Fruit fly (Drosophila melanogaster) whole organism, embryonic: ENCODE results near the gene Apoltp.

ENCODE experiments used
- Ada2b ChIP-seq: fragments of 200-800 bp; sonication (Bioruptor generic); IDR thresholded peaks from 2 replicates; pipeline ENCODE4 v1.3.6; 2022; ENCODE audit warnings: missing biosample characterization, missing genetic modification characterization
- BEAF-32 ChIP-seq: fragments of 200-800 bp; sonication (Bioruptor generic); optimal IDR thresholded peaks from 3 replicates; lab custom pipeline; 2017; ENCODE audit warnings: missing biosample characterization, missing genetic modification characterization, mild to moderate bottlenecking, moderate library complexity, missing genetic modification reagents
- Bgb ChIP-seq: fragments of 200-800 bp; sonication (Bioruptor generic); IDR thresholded peaks from 2 replicates; pipeline ENCODE4 v1.3.6; 2022; ENCODE audit warnings: missing biosample characterization, missing genetic modification characterization; ENCODE audit not compliant: partially characterized antibody
- CG1024 ChIP-seq: fragments of 200-800 bp; sonication (Bioruptor generic); IDR thresholded peaks from 2 replicates; pipeline ENCODE4 v1.3.6; 2022; ENCODE audit warnings: missing biosample characterization, missing genetic modification characterization
- CG10274 ChIP-seq: fragments of 200-800 bp; sonication (Bioruptor generic); optimal IDR thresholded peaks from 3 replicates; lab custom pipeline; 2017; ENCODE audit warnings: missing biosample characterization, mild to moderate bottlenecking, missing genetic modification characterization
- CG10979 ChIP-seq: fragments of 200-800 bp; sonication (Bioruptor generic); optimal IDR thresholded peaks from 2 replicates; lab custom pipeline; 2018; ENCODE audit warnings: missing biosample characterization, mild to moderate bottlenecking, missing genetic modification characterization, moderate library complexity
- CG11560 ChIP-seq: fragments of 200-800 bp; sonication (Bioruptor generic); IDR thresholded peaks from 3 replicates; pipeline ENCODE4 v1.3.6; 2022; ENCODE audit warnings: missing biosample characterization, missing genetic modification characterization
- CG13123 ChIP-seq: fragments of 200-800 bp; sonication (Bioruptor generic); optimal IDR thresholded peaks from 2 replicates; lab custom pipeline; 2016; ENCODE audit warnings: missing biosample characterization, missing genetic modification characterization
- CG14014 ChIP-seq: fragments of 200-800 bp; sonication (Bioruptor generic); IDR thresholded peaks from 2 replicates; pipeline ENCODE4 v1.3.6; 2022; ENCODE audit warnings: missing biosample characterization, missing genetic modification characterization
- CG1529 ChIP-seq: fragments of 200-800 bp; sonication (Bioruptor generic); optimal IDR thresholded peaks from 3 replicates; lab custom pipeline; 2018; ENCODE audit warnings: missing biosample characterization, missing genetic modification characterization
- CG1647 ChIP-seq: fragments of 200-800 bp; sonication (Bioruptor generic); optimal IDR thresholded peaks from 3 replicates; lab custom pipeline; 2016; ENCODE audit warnings: missing biosample characterization, missing genetic modification characterization
- CG17359 ChIP-seq: fragments of 200-800 bp; sonication (Bioruptor generic); optimal IDR thresholded peaks from 3 replicates; lab custom pipeline; 2018; ENCODE audit warnings: missing biosample characterization, mild to moderate bottlenecking, missing genetic modification characterization, moderate library complexity
- CG17612 ChIP-seq: fragments of 200-800 bp; sonication (Bioruptor generic); IDR thresholded peaks from 2 replicates; pipeline ENCODE4 v1.3.6; 2022; ENCODE audit warnings: missing biosample characterization, missing genetic modification characterization
- CG1792 ChIP-seq: fragments of 200-800 bp; sonication (Bioruptor generic); optimal IDR thresholded peaks from 2 replicates; lab custom pipeline; 2016; ENCODE audit warnings: missing biosample characterization, missing genetic modification characterization
- CG18262 ChIP-seq: fragments of 200-800 bp; optimal IDR thresholded peaks from 3 replicates; lab custom pipeline; 2019; ENCODE audit warnings: missing biosample characterization, mild to moderate bottlenecking, missing genetic modification characterization, moderate library complexity
- CG18764 ChIP-seq: fragments of 200-800 bp; sonication (Bioruptor generic); optimal IDR thresholded peaks from 3 replicates; lab custom pipeline; 2016; ENCODE audit warnings: missing biosample characterization, missing genetic modification characterization
- CG2678 ChIP-seq: fragments of 200-800 bp; sonication (Bioruptor generic); optimal IDR thresholded peaks from 3 replicates; lab custom pipeline; 2019; ENCODE audit warnings: missing biosample characterization, mild to moderate bottlenecking, missing genetic modification characterization, moderate library complexity
- CG3281 ChIP-seq: fragments of 200-800 bp; sonication (Bioruptor generic); optimal IDR thresholded peaks from 3 replicates; lab custom pipeline; 2017; ENCODE audit warnings: missing biosample characterization, mild to moderate bottlenecking, missing genetic modification characterization
- CG6813 ChIP-seq: fragments of 200-800 bp; sonication (Bioruptor generic); optimal IDR thresholded peaks from 2 replicates; lab custom pipeline; 2017; ENCODE audit warnings: missing biosample characterization, missing genetic modification characterization, mild to moderate bottlenecking, moderate library complexity, missing genetic modification reagents
- CG6854 ChIP-seq: fragments of 200-800 bp; sonication (Bioruptor generic); optimal IDR thresholded peaks from 3 replicates; lab custom pipeline; 2017; ENCODE audit warnings: missing biosample characterization, mild to moderate bottlenecking, missing genetic modification characterization
- CG7357 ChIP-seq: fragments of 200-800 bp; sonication (Bioruptor generic); IDR thresholded peaks from 3 replicates; pipeline ENCODE4 v1.3.6; 2022; ENCODE audit warnings: missing biosample characterization, missing genetic modification characterization
- CG7556 ChIP-seq: fragments of 200-800 bp; sonication (Bioruptor generic); optimal IDR thresholded peaks from 2 replicates; lab custom pipeline; 2017; ENCODE audit warnings: missing biosample characterization, mild to moderate bottlenecking, missing genetic modification characterization
- CG7786 ChIP-seq: fragments of 200-800 bp; sonication (Bioruptor generic); optimal IDR thresholded peaks from 2 replicates; lab custom pipeline; 2016; ENCODE audit warnings: missing biosample characterization, missing genetic modification characterization
- CG7987 ChIP-seq: fragments of 200-800 bp; sonication (Bioruptor generic); optimal IDR thresholded peaks from 2 replicates; lab custom pipeline; 2018; ENCODE audit warnings: missing biosample characterization, mild to moderate bottlenecking, missing genetic modification characterization, moderate library complexity
- CG8765 ChIP-seq: fragments of 200-800 bp; sonication (Bioruptor generic); IDR thresholded peaks from 2 replicates; pipeline ENCODE4 v1.3.6; 2022; ENCODE audit warnings: missing biosample characterization, missing genetic modification characterization
- CG8924 ChIP-seq: fragments of 200-800 bp; optimal IDR thresholded peaks from 3 replicates; lab custom pipeline; 2019; ENCODE audit warnings: missing biosample characterization, mild to moderate bottlenecking, missing genetic modification characterization, moderate library complexity
- CHES-1-like ChIP-seq: fragments of 200-800 bp; sonication (Bioruptor generic); optimal IDR thresholded peaks from 2 replicates; lab custom pipeline; 2016; ENCODE audit warnings: missing biosample characterization, missing genetic modification characterization
- Dref ChIP-seq: fragments of 200-800 bp; sonication (Bioruptor generic); IDR thresholded peaks from 2 replicates; pipeline ENCODE4 v1.3.6; 2022; ENCODE audit warnings: missing biosample characterization, missing genetic modification characterization
- Fer1 ChIP-seq: fragments of 200-800 bp; sonication (Bioruptor generic); optimal IDR thresholded peaks from 2 replicates; lab custom pipeline; 2017; ENCODE audit warnings: missing biosample characterization, mild to moderate bottlenecking, missing genetic modification characterization
- Hr3 ChIP-seq: fragments of 200-800 bp; sonication (Bioruptor generic); optimal IDR thresholded peaks from 3 replicates; lab custom pipeline; 2016; ENCODE audit warnings: missing biosample characterization, missing genetic modification characterization
- Lim3 ChIP-seq: fragments of 200-800 bp; sonication (Bioruptor generic); IDR thresholded peaks from 2 replicates; pipeline ENCODE4 v1.3.6; 2022; ENCODE audit warnings: missing biosample characterization, missing genetic modification characterization
- Neu2 ChIP-seq: fragments of 200-800 bp; sonication (Bioruptor generic); optimal IDR thresholded peaks from 3 replicates; lab custom pipeline; 2016; ENCODE audit warnings: missing biosample characterization, missing genetic modification characterization, borderline replicate concordance
- NfI ChIP-seq: fragments of 200-800 bp; sonication (Bioruptor generic); optimal IDR thresholded peaks from 3 replicates; lab custom pipeline; 2018; ENCODE audit warnings: missing biosample characterization, mild to moderate bottlenecking, missing genetic modification characterization, moderate library complexity
- Six4 ChIP-seq: fragments of 200-800 bp; sonication (Bioruptor generic); optimal IDR thresholded peaks from 2 replicates; lab custom pipeline; 2016; ENCODE audit warnings: missing biosample characterization, missing genetic modification characterization
- Spps ChIP-seq: fragments of 200-800 bp; sonication (Bioruptor generic); optimal IDR thresholded peaks from 2 replicates; lab custom pipeline; 2018; ENCODE audit warnings: missing biosample characterization, mild to moderate bottlenecking, missing genetic modification characterization
- Sry-δ ChIP-seq: fragments of 200-800 bp; sonication (Bioruptor generic); optimal IDR thresholded peaks from 2 replicates; lab custom pipeline; 2016; ENCODE audit warnings: missing biosample characterization, missing genetic modification characterization
- Vsx1 ChIP-seq: fragments of 200-800 bp; sonication (Bioruptor generic); optimal IDR thresholded peaks from 2 replicates; lab custom pipeline; 2017; ENCODE audit warnings: missing biosample characterization, mild to moderate bottlenecking, missing genetic modification characterization, missing genetic modification reagents
- ara ChIP-seq: fragments of 200-800 bp; sonication (Bioruptor generic); IDR thresholded peaks from 2 replicates; pipeline ENCODE4 v1.3.6; 2022; ENCODE audit warnings: missing biosample characterization, missing genetic modification characterization
- da ChIP-seq: fragments of 200-800 bp; sonication (Bioruptor generic); optimal IDR thresholded peaks from 2 replicates; lab custom pipeline; 2016; ENCODE audit warnings: missing biosample characterization, missing genetic modification characterization
- danr ChIP-seq: fragments of 200-800 bp; sonication (Bioruptor generic); IDR thresholded peaks from 2 replicates; pipeline ENCODE4 v1.3.6; 2022; ENCODE audit warnings: missing biosample characterization, missing genetic modification characterization
- hb ChIP-seq: fragments of 200-800 bp; sonication (Bioruptor generic); IDR thresholded peaks from 3 replicates; pipeline ENCODE4 v1.3.6; 2022; ENCODE audit warnings: missing biosample characterization, missing genetic modification characterization; ENCODE audit not compliant: partially characterized antibody
- lilli ChIP-seq: fragments of 200-800 bp; sonication (Bioruptor generic); optimal IDR thresholded peaks from 3 replicates; lab custom pipeline; 2016; ENCODE audit warnings: missing biosample characterization, missing genetic modification characterization
- nmo ChIP-seq: fragments of 200-800 bp; sonication (Bioruptor generic); optimal IDR thresholded peaks from 2 replicates; lab custom pipeline; 2018; ENCODE audit warnings: missing biosample characterization, mild to moderate bottlenecking, missing genetic modification characterization, moderate library complexity
- nom ChIP-seq: fragments of 200-800 bp; sonication (Bioruptor generic); optimal IDR thresholded peaks from 2 replicates; lab custom pipeline; 2017; ENCODE audit warnings: missing biosample characterization, missing genetic modification characterization, mild to moderate bottlenecking, moderate library complexity, missing genetic modification reagents
- pb ChIP-seq: fragments of 200-800 bp; sonication (Bioruptor generic); optimal IDR thresholded peaks from 3 replicates; lab custom pipeline; 2016; ENCODE audit warnings: missing biosample characterization, missing genetic modification characterization
- run ChIP-seq: fragments of 200-800 bp; sonication (Bioruptor generic); optimal IDR thresholded peaks from 3 replicates; lab custom pipeline; 2018; ENCODE audit warnings: missing biosample characterization, mild to moderate bottlenecking, missing genetic modification characterization
- slbo ChIP-seq: fragments of 200-800 bp; sonication (Bioruptor generic); IDR thresholded peaks from 2 replicates; pipeline ENCODE4 v1.3.6; 2022; ENCODE audit warnings: missing biosample characterization, missing genetic modification characterization
- sob ChIP-seq: fragments of 200-800 bp; sonication (Bioruptor generic); IDR thresholded peaks from 2 replicates; pipeline ENCODE4 v1.3.6; 2022; ENCODE audit warnings: missing biosample characterization, missing genetic modification characterization
- stc ChIP-seq: fragments of 200-800 bp; sonication (Bioruptor generic); IDR thresholded peaks from 2 replicates; pipeline ENCODE4 v1.3.6; 2022; ENCODE audit warnings: missing biosample characterization, missing genetic modification characterization
- yki ChIP-seq: fragments of >200 bp; optimal IDR thresholded peaks from 3 replicates; lab custom pipeline; 2018

Apoltp gene

DNA sequence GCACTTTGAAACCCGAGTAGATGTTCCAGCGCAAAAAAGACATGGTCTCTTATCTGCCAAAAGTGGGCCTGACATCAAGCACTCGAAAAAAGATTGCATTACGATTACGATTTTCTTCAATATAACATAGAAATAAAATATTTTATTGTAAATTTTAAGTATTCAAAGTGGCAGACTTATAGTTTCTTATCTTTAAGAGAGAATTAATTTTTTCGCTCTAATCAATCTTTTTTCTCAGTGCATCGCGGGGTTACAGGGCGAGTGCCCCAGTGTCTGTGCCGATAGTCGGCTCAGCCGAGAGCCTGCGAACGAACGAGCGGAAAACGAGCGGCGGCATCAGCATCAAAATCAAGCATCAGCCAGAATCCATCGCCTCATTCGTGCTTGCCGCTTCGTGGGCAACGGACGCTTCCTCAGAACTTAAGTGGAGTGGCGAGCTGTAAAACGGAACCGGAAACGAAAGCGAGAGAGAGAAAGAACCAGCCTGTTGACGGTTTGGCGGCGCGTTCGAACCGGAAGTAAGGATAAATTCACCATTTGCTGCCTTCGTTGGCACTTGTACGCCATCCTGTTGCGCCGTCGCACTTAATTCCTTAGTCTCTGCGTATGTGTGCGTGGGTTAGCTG lies at the start of gene Apoltp (continued):
- TF ChIP-seq CG10274: no peak
- TF ChIP-seq CG14014: peak; percentile 72; the same call in 1 of the 2 replicates
- TF ChIP-seq ara (GFP tag; lab: Robert Waterston, UW): 0 out of 2 replicates have a peak, but pooled peaks have one; percentile 63
- peak; percentile 14 for TF ChIP-seq CG7987
- TF ChIP-seq CHES-1-like (GFP tag; lab: Kevin White, UChicago): no peak
- TF ChIP-seq CG1529 (GFP tag; lab: Kevin White, UChicago): peak; percentile 9
- TF ChIP-seq Bgb (GFP tag; lab: Robert Waterston, UW): no peak
- TF ChIP-seq Six4 (GFP tag; lab: Kevin White, UChicago): peak; percentile 35
- TF ChIP-seq CG1024 (GFP tag; lab: Robert Waterston, UW): peak; percentile 59
- TF ChIP-seq Fer1 (GFP tag; lab: Kevin White, UChicago): peak; percentile 88
- TF ChIP-seq yki (lab: Kevin White, UChicago): no peak
- TF ChIP-seq CG17612 (GFP tag; lab: Robert Waterston, UW): no peak
- no peak for TF ChIP-seq CG8765 (GFP tag; lab: Robert Waterston, UW)
- peak; percentile 62; the same call in 2 of the 3 replicates for TF ChIP-seq CG11560
- TF ChIP-seq CG18764 (GFP tag; lab: Kevin White, UChicago): peak; percentile 46
- peak; percentile 62 for TF ChIP-seq CG6813
- TF ChIP-seq CG13123 (GFP tag; lab: Kevin White, UChicago): no peak
- peak; percentile 46 for TF ChIP-seq lilli (GFP tag; lab: Kevin White, UChicago)
- peak; percentile 74 for TF ChIP-seq Ada2b (GFP tag; lab: Robert Waterston, UW)
- peak; percentile 85 for TF ChIP-seq CG7556 (GFP tag; lab: Kevin White, UChicago)
- TF ChIP-seq CG8924 (tag; lab: Kevin White, UChicago): peak; percentile 59
- peak; percentile 29 for TF ChIP-seq pb
- TF ChIP-seq CG1647 (GFP tag; lab: Kevin White, UChicago): peak; percentile 1
- peak; percentile 52 for TF ChIP-seq danr (GFP tag; lab: Robert Waterston, UW)
- TF ChIP-seq CG10979 (tag; lab: Kevin White, UChicago): peak; percentile 67
- 0 out of 3 replicates have a peak, but pooled peaks have one; percentile 32 for TF ChIP-seq CG7357 (GFP tag; lab: Robert Waterston, UW)
- TF ChIP-seq Sry-δ (GFP tag; lab: Kevin White, UChicago): no peak
- peak; percentile 39 for TF ChIP-seq run (tag; lab: Kevin White, UChicago)
- TF ChIP-seq hb (GFP tag; lab: Robert Waterston, UW): no peak
- peak; percentile 68 for TF ChIP-seq CG18262 (tag; lab: Kevin White, UChicago)
- peak; percentile 71 for TF ChIP-seq CG6854 (GFP tag; lab: Kevin White, UChicago)
- TF ChIP-seq CG1792: no peak
- peak; percentile 85 for TF ChIP-seq slbo (GFP tag; lab: Robert Waterston, UW)
- TF ChIP-seq CG2678 (tag; lab: Kevin White, UChicago): peak; percentile 86
- TF ChIP-seq CG3281: peak; percentile 80
- TF ChIP-seq sob (GFP tag; lab: Robert Waterston, UW): peak; percentile 84
- no peak for TF ChIP-seq da (GFP tag; lab: Kevin White, UChicago)
- no peak for TF ChIP-seq CG7786 (GFP tag; lab: Kevin White, UChicago)
- TF ChIP-seq CG17359: peak; percentile 81
- peak; percentile 37 for TF ChIP-seq Hr3 (GFP tag; lab: Kevin White, UChicago)
- TF ChIP-seq Neu2 (GFP tag; lab: Kevin White, UChicago): no peak
- TF ChIP-seq Dref (GFP tag; lab: Robert Waterston, UW): no peak
- peak; percentile 68 for TF ChIP-seq nmo (GFP tag; lab: Kevin White, UChicago)
- no peak for TF ChIP-seq BEAF-32
- 0 out of 2 replicates have a peak, but pooled peaks have one; percentile 6 for TF ChIP-seq Lim3 (GFP tag; lab: Robert Waterston, UW)
- peak; percentile 48 for TF ChIP-seq nom (GFP tag; lab: Kevin White, UChicago)
- peak; percentile 56; the same call in 1 of the 2 replicates for TF ChIP-seq stc (GFP tag; lab: Robert Waterston, UW)
- peak; percentile 63 for TF ChIP-seq NfI (GFP tag; lab: Kevin White, UChicago)
- peak; percentile 14 for TF ChIP-seq Vsx1 (GFP tag; lab: Kevin White, UChicago)
- TF ChIP-seq Spps (tag; lab: Kevin White, UChicago): peak; percentile 41
